Fruit fly (Drosophila melanogaster) whole organism, embryonic: Measurements from ENCODE around the gene sni.

Experiments
- Antp ChIP-seq: fragments of 200-800 bp; sonication (Bioruptor generic); optimal IDR thresholded peaks from 3 replicates; lab custom pipeline; 2016; ENCODE audit warnings: missing biosample characterization, missing genetic modification characterization
- CG10267 ChIP-seq: fragments of 200-800 bp; sonication (Bioruptor generic); optimal IDR thresholded peaks from 2 replicates; lab custom pipeline; 2018; ENCODE audit warnings: missing biosample characterization, mild to moderate bottlenecking, missing genetic modification characterization, moderate library complexity
- CG10366 ChIP-seq: fragments of 200-800 bp; sonication (Bioruptor generic); IDR thresholded peaks from 2 replicates; pipeline ENCODE4 v1.3.6; 2022; ENCODE audit warnings: missing biosample characterization, missing genetic modification characterization
- CG11695 ChIP-seq: fragments of 200-800 bp; sonication (Bioruptor generic); IDR thresholded peaks from 3 replicates; pipeline ENCODE4 v1.3.6; 2022; ENCODE audit warnings: missing biosample characterization, missing genetic modification characterization
- CG11723 ChIP-seq: fragments of 200-800 bp; sonication (Bioruptor generic); optimal IDR thresholded peaks from 2 replicates; lab custom pipeline; 2017; ENCODE audit warnings: missing biosample characterization, mild to moderate bottlenecking, missing genetic modification characterization
- CG12104 ChIP-seq: fragments of 200-800 bp; sonication (Bioruptor generic); optimal IDR thresholded peaks from 3 replicates; lab custom pipeline; 2016; ENCODE audit warnings: missing biosample characterization, missing genetic modification characterization
- CG12219 ChIP-seq: fragments of 200-800 bp; sonication (Bioruptor generic); optimal IDR thresholded peaks from 3 replicates; lab custom pipeline; 2018; ENCODE audit warnings: missing biosample characterization, mild to moderate bottlenecking, missing genetic modification characterization
- CG12744 ChIP-seq: fragments of 200-800 bp; sonication (Bioruptor generic); optimal IDR thresholded peaks from 2 replicates; lab custom pipeline; 2016; ENCODE audit warnings: missing biosample characterization, missing genetic modification characterization
- CG13894 ChIP-seq: fragments of 200-800 bp; sonication (Bioruptor generic); optimal IDR thresholded peaks from 3 replicates; lab custom pipeline; 2018; ENCODE audit warnings: missing biosample characterization, mild to moderate bottlenecking, missing genetic modification characterization, moderate library complexity
- CG14860 ChIP-seq: fragments of 200-800 bp; sonication (Bioruptor generic); IDR thresholded peaks from 3 replicates; pipeline ENCODE4 v1.3.6; 2022; ENCODE audit warnings: missing biosample characterization, missing genetic modification characterization; ENCODE audit not compliant: partially characterized antibody
- CG18764 ChIP-seq: fragments of 200-800 bp; sonication (Bioruptor generic); optimal IDR thresholded peaks from 3 replicates; lab custom pipeline; 2016; ENCODE audit warnings: missing biosample characterization, missing genetic modification characterization
- CG2202 ChIP-seq: fragments of 200-800 bp; sonication (Bioruptor generic); optimal IDR thresholded peaks from 2 replicates; lab custom pipeline; 2018; ENCODE audit warnings: missing biosample characterization, mild to moderate bottlenecking, missing genetic modification characterization
- CG2712 ChIP-seq: fragments of 200-800 bp; optimal IDR thresholded peaks from 3 replicates; lab custom pipeline; 2019; ENCODE audit warnings: missing biosample characterization, mild to moderate bottlenecking, missing genetic modification characterization, moderate library complexity
- CG31388 ChIP-seq: fragments of 200-800 bp; sonication (Bioruptor generic); optimal IDR thresholded peaks from 2 replicates; lab custom pipeline; 2016; ENCODE audit warnings: missing biosample characterization, missing genetic modification characterization
- CG8281 ChIP-seq: fragments of 200-800 bp; sonication (Bioruptor generic); optimal IDR thresholded peaks from 2 replicates; lab custom pipeline; 2018; ENCODE audit warnings: missing biosample characterization, mild to moderate bottlenecking, missing genetic modification characterization, moderate library complexity
- CG8924 ChIP-seq: fragments of 200-800 bp; optimal IDR thresholded peaks from 3 replicates; lab custom pipeline; 2019; ENCODE audit warnings: missing biosample characterization, mild to moderate bottlenecking, missing genetic modification characterization, moderate library complexity
- CG8944 ChIP-seq: fragments of 200-800 bp; sonication (Bioruptor generic); optimal IDR thresholded peaks from 3 replicates; lab custom pipeline; 2016; ENCODE audit warnings: missing biosample characterization, missing genetic modification characterization
- CG9876 ChIP-seq: fragments of 200-800 bp; sonication (Bioruptor generic); optimal IDR thresholded peaks from 2 replicates; lab custom pipeline; 2016; ENCODE audit warnings: missing biosample characterization, missing genetic modification characterization
- CG9932 ChIP-seq: fragments of 200-800 bp; sonication (Bioruptor generic); IDR thresholded peaks from 2 replicates; pipeline ENCODE4 v1.3.6; 2022; ENCODE audit warnings: missing biosample characterization, missing genetic modification characterization
- Chrac-16 ChIP-seq: fragments of 200-800 bp; sonication (Bioruptor generic); optimal IDR thresholded peaks from 3 replicates; lab custom pipeline; 2016; ENCODE audit warnings: missing biosample characterization, missing genetic modification characterization
- CrebB ChIP-seq: fragments of 200-800 bp; sonication (Bioruptor generic); optimal IDR thresholded peaks from 3 replicates; lab custom pipeline; 2018; ENCODE audit warnings: missing biosample characterization, mild to moderate bottlenecking, missing genetic modification characterization
- Dad ChIP-seq: fragments of 200-800 bp; sonication (Bioruptor generic); optimal IDR thresholded peaks from 3 replicates; lab custom pipeline; 2016; ENCODE audit warnings: missing biosample characterization, missing genetic modification characterization
- Drgx ChIP-seq: fragments of 200-800 bp; sonication (Bioruptor generic); IDR thresholded peaks from 2 replicates; pipeline ENCODE4 v1.3.6; 2022; ENCODE audit warnings: missing biosample characterization, missing genetic modification characterization
- Gsc ChIP-seq: fragments of 200-800 bp; sonication (Bioruptor generic); IDR thresholded peaks from 2 replicates; pipeline ENCODE4 v1.3.6; 2022; ENCODE audit warnings: missing biosample characterization, missing genetic modification characterization
- H2.0 ChIP-seq: fragments of 200-800 bp; sonication (Bioruptor generic); IDR thresholded peaks from 2 replicates; pipeline ENCODE4 v1.3.6; 2022; ENCODE audit warnings: missing biosample characterization, missing genetic modification characterization
- HLH4C ChIP-seq: fragments of 200-800 bp; sonication (Bioruptor generic); IDR thresholded peaks from 3 replicates; pipeline ENCODE4 v1.3.6; 2022; ENCODE audit warnings: missing biosample characterization, missing genetic modification characterization; ENCODE audit not compliant: partially characterized antibody
- Kr ChIP-seq: fragments of 200-800 bp; sonication (Bioruptor generic); optimal IDR thresholded peaks from 2 replicates; lab custom pipeline; 2017; ENCODE audit warnings: missing biosample characterization, mild to moderate bottlenecking, missing genetic modification characterization
- Lim3 ChIP-seq: fragments of 200-800 bp; sonication (Bioruptor generic); IDR thresholded peaks from 2 replicates; pipeline ENCODE4 v1.3.6; 2022; ENCODE audit warnings: missing biosample characterization, missing genetic modification characterization
- Max ChIP-seq: fragments of 200-800 bp; sonication (Bioruptor generic); optimal IDR thresholded peaks from 2 replicates; lab custom pipeline; 2016; ENCODE audit warnings: missing biosample characterization, mild to moderate bottlenecking, missing genetic modification characterization
- Nf-YB ChIP-seq: fragments of 200-800 bp; sonication (Bioruptor generic); optimal IDR thresholded peaks from 3 replicates; lab custom pipeline; 2019; ENCODE audit warnings: missing biosample characterization, mild to moderate bottlenecking, missing genetic modification characterization, moderate library complexity
- Optix ChIP-seq: fragments of 200-800 bp; sonication (Bioruptor generic); IDR thresholded peaks from 3 replicates; pipeline ENCODE4 v1.3.6; 2022; ENCODE audit warnings: missing biosample characterization, missing genetic modification characterization
- Rx ChIP-seq: fragments of 200-800 bp; sonication (Bioruptor generic); IDR thresholded peaks from 2 replicates; pipeline ENCODE4 v1.3.6; 2022; ENCODE audit warnings: missing biosample characterization, missing genetic modification characterization
- Vsx1 ChIP-seq: fragments of 200-800 bp; sonication (Bioruptor generic); optimal IDR thresholded peaks from 2 replicates; lab custom pipeline; 2017; ENCODE audit warnings: missing biosample characterization, mild to moderate bottlenecking, missing genetic modification characterization, missing genetic modification reagents
- cato ChIP-seq: fragments of 200-800 bp; sonication (Bioruptor generic); optimal IDR thresholded peaks from 2 replicates; lab custom pipeline; 2016; ENCODE audit warnings: missing biosample characterization, missing genetic modification characterization, borderline replicate concordance
- cg ChIP-seq: fragments of 200-800 bp; sonication (Bioruptor generic); optimal IDR thresholded peaks from 3 replicates; lab custom pipeline; 2019; ENCODE audit warnings: missing biosample characterization, mild to moderate bottlenecking, missing genetic modification characterization, moderate library complexity
- crc ChIP-seq: fragments of 200-800 bp; sonication (Bioruptor generic); optimal IDR thresholded peaks from 2 replicates; lab custom pipeline; 2016; ENCODE audit warnings: missing biosample characterization, missing genetic modification characterization
- dimm ChIP-seq: fragments of 200-800 bp; sonication (Bioruptor generic); IDR thresholded peaks from 2 replicates; pipeline ENCODE4 v1.3.6; 2022; ENCODE audit warnings: missing biosample characterization, missing genetic modification characterization
- ems ChIP-seq: fragments of 200-800 bp; sonication (Bioruptor generic); optimal IDR thresholded peaks from 3 replicates; lab custom pipeline; 2016; ENCODE audit warnings: missing biosample characterization, missing genetic modification characterization
- fd102C ChIP-seq: fragments of 200-800 bp; sonication (Bioruptor generic); optimal IDR thresholded peaks from 2 replicates; lab custom pipeline; 2018; ENCODE audit warnings: missing biosample characterization, mild to moderate bottlenecking, missing genetic modification characterization, moderate library complexity
- fd96Cb ChIP-seq: fragments of 200-800 bp; sonication (Bioruptor generic); optimal IDR thresholded peaks from 2 replicates; lab custom pipeline; 2018; ENCODE audit warnings: missing biosample characterization, mild to moderate bottlenecking, missing genetic modification characterization, moderate library complexity
- ham ChIP-seq: fragments of 200-800 bp; sonication (Bioruptor generic); IDR thresholded peaks from 2 replicates; pipeline ENCODE4 v1.3.6; 2022; ENCODE audit warnings: missing biosample characterization, missing genetic modification characterization
- insv ChIP-seq, 2 experiments: fragments of 200-800 bp; sonication (Bioruptor generic); optimal IDR thresholded peaks; 3 replicates each; lab custom pipeline; 2016 to 2018; ENCODE audit warnings: missing biosample characterization in 2 of 2, missing genetic modification characterization in 2 of 2
- klu ChIP-seq: fragments of 200-800 bp; sonication (Bioruptor generic); IDR thresholded peaks from 2 replicates; pipeline ENCODE4 v1.3.6; 2022; ENCODE audit warnings: missing biosample characterization, missing genetic modification characterization
- odd ChIP-seq: fragments of 200-800 bp; sonication (Bioruptor generic); optimal IDR thresholded peaks from 2 replicates; lab custom pipeline; 2017; ENCODE audit warnings: missing biosample characterization, mild to moderate bottlenecking, missing genetic modification characterization
- scrt ChIP-seq: fragments of 200-800 bp; sonication (Bioruptor generic); optimal IDR thresholded peaks from 2 replicates; lab custom pipeline; 2018; ENCODE audit warnings: missing biosample characterization, mild to moderate bottlenecking, missing genetic modification characterization, moderate library complexity
- tap ChIP-seq: fragments of 200-800 bp; optimal IDR thresholded peaks from 3 replicates; lab custom pipeline; 2019; ENCODE audit warnings: missing biosample characterization, mild to moderate bottlenecking, missing genetic modification characterization, moderate library complexity
- tna ChIP-seq: fragments of 200-800 bp; sonication (Bioruptor generic); IDR thresholded peaks from 2 replicates; pipeline ENCODE4 v1.3.6; 2022; ENCODE audit warnings: missing biosample characterization, missing genetic modification characterization; ENCODE audit not compliant: partially characterized antibody
- vnd ChIP-seq: fragments of 200-800 bp; sonication (Bioruptor generic); IDR thresholded peaks from 3 replicates; pipeline ENCODE4 v1.3.6; 2022; ENCODE audit warnings: missing biosample characterization, missing genetic modification characterization; ENCODE audit not compliant: partially characterized antibody
- wdn ChIP-seq: fragments of 200-800 bp; sonication (Bioruptor generic); IDR thresholded peaks from 2 replicates; pipeline ENCODE4 v1.3.6; 2022; ENCODE audit warnings: missing biosample characterization, missing genetic modification characterization

sni gene

DNA sequence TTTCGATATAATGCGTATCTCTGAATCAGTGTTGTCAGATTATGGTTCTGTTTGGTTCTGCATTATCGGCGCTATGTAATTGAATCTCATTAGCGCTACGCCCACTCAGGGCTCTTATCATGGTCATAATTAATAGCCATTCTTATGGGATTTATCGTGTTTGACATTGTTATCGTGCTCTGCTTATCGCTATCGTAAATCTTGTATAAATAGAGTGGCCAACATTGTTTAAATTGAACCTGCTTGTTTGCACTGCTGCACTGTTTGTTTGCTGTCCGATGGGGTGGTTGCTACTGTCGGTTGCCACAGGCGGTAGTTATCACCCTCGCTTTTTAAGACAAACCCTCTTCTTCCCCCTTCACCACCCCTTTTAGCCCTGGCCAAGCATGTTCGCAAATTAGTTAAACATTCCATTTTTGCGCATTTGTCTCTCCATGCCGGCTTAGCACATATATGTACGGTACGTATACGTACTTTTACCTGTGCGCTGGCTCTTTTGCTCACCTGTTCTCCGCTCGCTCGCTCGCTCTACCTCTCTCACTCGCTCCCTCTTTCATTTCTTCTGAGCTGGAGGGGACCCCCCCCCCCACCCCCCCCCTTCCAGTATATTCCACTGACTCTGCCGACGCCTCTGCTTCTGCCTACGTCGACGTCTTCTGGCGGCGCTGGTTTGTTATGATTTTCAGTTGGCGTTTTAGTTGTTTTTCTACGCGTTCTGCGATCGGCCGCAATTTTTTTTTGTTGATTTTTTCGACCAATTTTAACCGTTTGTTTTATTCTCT is 13.7 kb downstream of the sni start (continued):
- TF ChIP-seq dimm (GFP tag; lab: Robert Waterston, UW) (no peak), CG8281 (tag; lab: Kevin White, UChicago) (peak; percentile 18), scrt (GFP tag; lab: Kevin White, UChicago) (peak; percentile 36), CG8944 (GFP tag; lab: Kevin White, UChicago) (peak; percentile 39), CG11723 (peak; percentile 38), Drgx (GFP tag; lab: Robert Waterston, UW) (no peak), insv (GFP tag; optimal IDR thresholded peaks at IDR 0.05; lab: Kevin White, UChicago) (peak in 1 of 2 experiments; percentile 12), vnd (GFP tag; lab: Robert Waterston, UW) (no peak), Nf-YB (GFP tag; lab: Kevin White, UChicago) (peak; percentile 15), CG12744 (GFP tag; lab: Kevin White, UChicago) (peak; percentile 8), Gsc (no peak), CG10366 (no peak), fd96Cb (no peak), CG2712 (tag; lab: Kevin White, UChicago) (peak; percentile 24), Vsx1 (peak; percentile 77), Rx (GFP tag; lab: Robert Waterston, UW) (no peak), crc (GFP tag; lab: Kevin White, UChicago) (peak; percentile 13), ems (GFP tag; lab: Kevin White, UChicago) (no peak), wdn (GFP tag; lab: Robert Waterston, UW) (no peak), Dad (no peak), Lim3 (no peak), odd (GFP tag; lab: Kevin White, UChicago) (peak; percentile 79), CG2202 (tag; lab: Kevin White, UChicago) (peak; percentile 78), tna (no peak), CG9932 (no peak), HLH4C (GFP tag; lab: Robert Waterston, UW) (no peak), CG9876 (no peak), cg (GFP tag; lab: Kevin White, UChicago) (no peak), CG10267 (tag; lab: Kevin White, UChicago) (peak; percentile 19), CG13894 (tag; lab: Kevin White, UChicago) (no peak), CrebB (peak; percentile 44), Chrac-16 (no peak), cato (GFP tag; lab: Kevin White, UChicago) (no peak), Max (GFP tag; lab: Kevin White, UChicago) (peak; percentile 19), CG12219 (peak; percentile 49), Kr (GFP tag; lab: Kevin White, UChicago) (peak; percentile 74), Optix (GFP tag; lab: Robert Waterston, UW) (no peak), CG8924 (tag; lab: Kevin White, UChicago) (peak; percentile 21), tap (tag; lab: Kevin White, UChicago) (peak; percentile 44), CG11695 (0 out of 3 replicates have a peak, but pooled peaks have one; percentile 34), CG18764 (GFP tag; lab: Kevin White, UChicago) (peak; percentile 13), ham (GFP tag; lab: Robert Waterston, UW) (no peak), klu (GFP tag; lab: Robert Waterston, UW) (no peak), Antp (peak; percentile 16), CG12104 (GFP tag; lab: Kevin White, UChicago) (peak; percentile 41), fd102C (GFP tag; lab: Kevin White, UChicago) (peak; percentile 58), H2.0 (GFP tag; lab: Robert Waterston, UW) (no peak), CG31388 (GFP tag; lab: Kevin White, UChicago) (no peak), CG14860 (GFP tag; lab: Robert Waterston, UW) (no peak)
